Worm (Caenorhabditis elegans): ENCODE measurements around the gene Y46D2A.1.

ce11 chrII:3274923-3275322 lies 47.4 kb upstream of the Y46D2A.1 start, which contains the start of gene F02E11.3:
- TF ChIP-seq T22C8.4 (GFP tag; IDR thresholded peaks at IDR 0.05): no peak
- no peak for TF ChIP-seq cog-1 (tag; optimal IDR thresholded peaks at IDR 0.05)
- TF ChIP-seq ref-1 (GFP tag; conservative IDR thresholded peaks at IDR 0.05): no peak
- no peak for TF ChIP-seq tab-1 (GFP tag; IDR thresholded peaks at IDR 0.05)
- no peak for TF ChIP-seq flt-1 (GFP tag; IDR thresholded peaks at IDR 0.05)
- no peak for TF ChIP-seq med-1 (GFP tag; optimal IDR thresholded peaks at IDR 0.05; ENCODE audit: insufficient read depth)

Measured in whole organism, midembryonic.